Fruit fly (Drosophila melanogaster) whole organism, embryonic: ENCODE results near the gene Hmbs.

ENCODE experiments used
- Ada2b ChIP-seq: fragments of 200-800 bp; sonication (Bioruptor generic); IDR thresholded peaks from 2 replicates; pipeline ENCODE4 v1.3.6; 2022; ENCODE audit warnings: missing biosample characterization, missing genetic modification characterization
- CG1603 ChIP-seq: fragments of 200-800 bp; sonication (Bioruptor generic); optimal IDR thresholded peaks from 2 replicates; lab custom pipeline; 2019; ENCODE audit warnings: missing biosample characterization, mild to moderate bottlenecking, missing genetic modification characterization, moderate library complexity
- CG17802 ChIP-seq: fragments of 200-800 bp; sonication (Bioruptor generic); optimal IDR thresholded peaks from 2 replicates; lab custom pipeline; 2018; ENCODE audit warnings: missing biosample characterization, mild to moderate bottlenecking, missing genetic modification characterization, moderate library complexity
- CG2120 ChIP-seq: fragments of 200-800 bp; sonication (Bioruptor generic); optimal IDR thresholded peaks from 3 replicates; lab custom pipeline; 2016; ENCODE audit warnings: missing biosample characterization, missing genetic modification characterization
- CG7928 ChIP-seq: fragments of 200-800 bp; sonication (Bioruptor generic); optimal IDR thresholded peaks from 2 replicates; lab custom pipeline; 2017; ENCODE audit warnings: missing biosample characterization, mild to moderate bottlenecking, missing genetic modification characterization
- D ChIP-seq, 2 experiments: fragments of 200-800 bp in 1 of 2; fragments of >200 bp in 1 of 2; sonication (Bioruptor generic) in 1 of 2; optimal IDR thresholded peaks; 2 replicates in 1 of 2; 3 replicates in 1 of 2; lab custom pipeline; 2017; ENCODE audit warnings: mild to moderate bottlenecking in 1 of 2, missing biosample characterization in 1 of 2, missing genetic modification characterization in 1 of 2, missing genetic modification reagents in 1 of 2
- Deaf1 ChIP-seq: fragments of 200-800 bp; optimal IDR thresholded peaks from 3 replicates; lab custom pipeline; 2019; ENCODE audit warnings: missing biosample characterization, mild to moderate bottlenecking, missing genetic modification characterization, moderate library complexity
- Elba2 ChIP-seq: fragments of 200-800 bp; sonication (Bioruptor generic); optimal IDR thresholded peaks from 3 replicates; lab custom pipeline; 2016; ENCODE audit warnings: missing biosample characterization, missing genetic modification characterization
- Ets65A ChIP-seq: fragments of 200-800 bp; sonication (Bioruptor generic); peaks from one replicate; lab custom pipeline; 2016; ENCODE audit warnings: missing biosample characterization, missing genetic modification characterization
- Hr51 ChIP-seq, 2 experiments: fragments of 200-800 bp; sonication (Bioruptor generic); optimal IDR thresholded peaks; 2 replicates in 1 of 2; 3 replicates in 1 of 2; lab custom pipeline; 2016 to 2018; ENCODE audit warnings: missing biosample characterization in 2 of 2, missing genetic modification characterization in 2 of 2, mild to moderate bottlenecking in 1 of 2, moderate library complexity in 1 of 2
- Xrp1 ChIP-seq: fragments of 200-800 bp; sonication (Bioruptor generic); IDR thresholded peaks from 2 replicates; pipeline ENCODE4 v1.3.6; 2022; ENCODE audit warnings: missing biosample characterization, missing genetic modification characterization
- disco-r ChIP-seq: fragments of 200-800 bp; sonication (Bioruptor generic); optimal IDR thresholded peaks from 2 replicates; lab custom pipeline; 2016; ENCODE audit warnings: missing biosample characterization, missing genetic modification characterization
- dysf ChIP-seq: fragments of 200-800 bp; sonication (Bioruptor generic); IDR thresholded peaks from 3 replicates; pipeline ENCODE4 v1.3.6; 2022; ENCODE audit warnings: missing biosample characterization, missing genetic modification characterization
- ftz-f1 ChIP-seq: fragments of 200-800 bp; sonication (Bioruptor generic); optimal IDR thresholded peaks from 2 replicates; lab custom pipeline; 2016; ENCODE audit warnings: missing biosample characterization, missing genetic modification characterization
- lbe ChIP-seq: fragments of 200-800 bp; sonication (Bioruptor generic); optimal IDR thresholded peaks from 2 replicates; lab custom pipeline; 2016; ENCODE audit warnings: missing biosample characterization, mild to moderate bottlenecking, missing genetic modification characterization
- sr ChIP-seq: fragments of 200-800 bp; sonication (Bioruptor generic); IDR thresholded peaks from 3 replicates; pipeline ENCODE4 v1.3.6; 2022; ENCODE audit warnings: missing biosample characterization, missing genetic modification characterization

The Hmbs gene

DNA sequence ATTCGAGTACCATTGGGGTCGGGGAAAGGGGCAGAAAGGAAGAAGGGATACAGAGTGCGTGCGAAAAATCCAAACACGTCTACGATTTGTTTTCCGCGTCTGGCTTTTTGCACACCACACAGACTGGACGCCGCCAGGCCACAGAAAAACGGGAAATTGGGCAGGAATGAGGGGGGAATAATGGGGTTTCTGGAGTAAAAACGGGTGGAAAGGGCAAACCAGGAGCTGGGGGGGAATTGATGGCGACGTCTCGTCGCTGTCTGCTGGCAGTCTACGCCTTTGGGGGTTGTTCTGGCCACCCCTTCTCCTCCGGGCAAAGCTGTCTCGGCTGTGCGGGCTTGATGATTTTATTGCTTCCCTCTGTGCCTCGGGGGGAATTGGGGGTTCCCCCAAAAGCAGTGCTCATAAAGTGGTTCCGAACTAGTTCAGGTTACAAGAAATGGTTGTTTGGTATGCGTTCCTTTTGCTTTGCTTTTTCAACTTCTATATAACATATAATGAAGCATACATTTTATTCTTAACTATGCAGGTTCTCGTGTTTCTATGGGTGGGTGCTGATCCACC, 51.1 kb downstream of the Hmbs start (continued):
- no peak for TF ChIP-seq Hr51 (GFP tag; optimal IDR thresholded peaks at IDR 0.05; lab: Kevin White, UChicago)
- no peak for TF ChIP-seq CG7928 (GFP tag; lab: Kevin White, UChicago)
- no peak for TF ChIP-seq CG1603 (tag; lab: Kevin White, UChicago)
- no peak for TF ChIP-seq Ets65A (GFP tag; lab: Kevin White, UChicago)
- no peak for TF ChIP-seq Deaf1 (tag; lab: Kevin White, UChicago)
- no peak for TF ChIP-seq CG17802
- no peak for TF ChIP-seq Elba2 (GFP tag; lab: Kevin White, UChicago)
- no peak for TF ChIP-seq D (optimal IDR thresholded peaks at IDR 0.05; lab: Kevin White, UChicago)
- no peak for TF ChIP-seq D (GFP tag; optimal IDR thresholded peaks at IDR 0.05; lab: Kevin White, UChicago)
- no peak for TF ChIP-seq sr (GFP tag; lab: Robert Waterston, UW)
- no peak for TF ChIP-seq CG2120 (GFP tag; lab: Kevin White, UChicago)
- no peak for TF ChIP-seq Xrp1 (GFP tag; lab: Robert Waterston, UW)
- TF ChIP-seq, all 482 proteins: peak for 9

DNA sequence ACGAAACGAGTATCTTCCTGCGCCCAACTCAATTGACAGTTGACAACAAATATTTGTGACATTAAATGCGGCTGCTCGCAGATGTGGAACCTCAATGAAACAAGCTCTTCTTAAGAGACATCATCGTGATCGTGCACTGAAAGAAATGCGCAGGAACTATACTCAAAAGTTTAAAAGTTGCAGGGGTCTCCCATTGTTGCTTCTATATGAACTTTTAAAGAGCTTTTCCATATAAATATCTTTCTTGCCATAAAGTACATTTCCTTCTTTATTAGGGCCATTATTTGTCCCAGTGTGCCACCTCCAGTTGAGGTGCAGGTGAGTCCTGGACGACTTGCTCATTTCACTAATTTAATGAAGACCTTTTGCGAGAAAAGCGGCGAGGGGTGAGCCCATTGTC, 53.4 kb downstream of the Hmbs start:
- no peak for TF ChIP-seq dysf (GFP tag; lab: Robert Waterston, UW)
- TF ChIP-seq lbe, result peak; percentile 46
- TF ChIP-seq, all 482 proteins: peak for 1

DNA sequence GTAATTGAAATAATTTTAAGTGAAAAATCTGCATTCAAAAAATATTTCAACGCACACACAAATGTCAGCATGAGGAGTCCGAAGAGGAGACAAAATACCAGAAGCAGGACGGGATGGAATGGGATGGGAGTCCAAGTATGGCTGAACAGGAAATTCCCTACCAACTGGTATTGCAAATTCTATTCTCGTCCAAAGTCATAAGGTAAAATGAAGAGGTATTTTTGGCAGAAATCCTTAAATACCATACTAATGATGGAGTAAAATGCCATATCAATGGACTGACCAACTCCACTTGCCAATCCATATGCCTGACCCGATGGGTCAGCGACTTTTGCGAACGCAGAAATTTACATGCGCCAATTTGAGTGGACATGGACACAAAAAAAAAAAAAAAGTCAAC, 54.2 kb downstream of the Hmbs start:
- no peak for TF ChIP-seq ftz-f1 (GFP tag; lab: Kevin White, UChicago)
- TF ChIP-seq Ada2b, result no peak
- TF ChIP-seq disco-r, result no peak
- TF ChIP-seq, all 482 proteins: peak for 0
